Fruit fly (Drosophila melanogaster): Measurements from ENCODE around the gene Pdh.

Pdh gene

dm6 chr3L:16381184-16381797 is 27.2 kb upstream of the Pdh start, which contains the start of gene Agpat4:
Gene Agpat4, minus strand, starts transcription at chr3L:16381570.
- TF ChIP-seq ttk (optimal IDR thresholded peaks at IDR 0.05): no peak
- TF ChIP-seq psq (optimal IDR thresholded peaks at IDR 0.05): no peak
- no peak for TF ChIP-seq h (optimal IDR thresholded peaks at IDR 0.05)
- TF ChIP-seq insv (optimal IDR thresholded peaks at IDR 0.05): no peak
- TF ChIP-seq Myc (optimal IDR thresholded peaks at IDR 0.05): no peak
- no peak for TF ChIP-seq Sin3A (optimal IDR thresholded peaks at IDR 0.05)

- TF ChIP-seq ttk (optimal IDR thresholded peaks at IDR 0.05) (no peak), Myc (optimal IDR thresholded peaks at IDR 0.05) (no peak), h (optimal IDR thresholded peaks at IDR 0.05) (no peak), Sin3A (optimal IDR thresholded peaks at IDR 0.05) (no peak), psq (optimal IDR thresholded peaks at IDR 0.05) (no peak), insv (optimal IDR thresholded peaks at IDR 0.05) (no peak)
Observed at dm6 chr3L:16380770-16381169, 26.7 kb upstream of the Pdh start.

- TF ChIP-seq Myc (optimal IDR thresholded peaks at IDR 0.05) (no peak), psq (optimal IDR thresholded peaks at IDR 0.05) (no peak), ttk (optimal IDR thresholded peaks at IDR 0.05) (no peak), insv (optimal IDR thresholded peaks at IDR 0.05) (no peak), h (optimal IDR thresholded peaks at IDR 0.05) (no peak), Sin3A (optimal IDR thresholded peaks at IDR 0.05) (no peak)
Observed at dm6 chr3L:16377768-16378764, 24.0 kb upstream of the Pdh start, which contains the start of gene roq. Gene roq, minus strand, starts transcription at chr3L:16378566.

dm6 chr3L:16369526-16369925 is 15.4 kb upstream of the Pdh start, which contains the start of gene CG18814:
Gene CG18814, plus strand, starts transcription at chr3L:16369826.
- no peak for TF ChIP-seq psq (optimal IDR thresholded peaks at IDR 0.05)
- no peak for TF ChIP-seq insv (optimal IDR thresholded peaks at IDR 0.05)

dm6 chr3L:16368199-16368598 is 14.1 kb upstream of the Pdh start, which contains the start of gene CG4842:
Gene CG4842, plus strand, starts transcription at chr3L:16368389.
- TF ChIP-seq insv (optimal IDR thresholded peaks at IDR 0.05) (no peak), Sin3A (optimal IDR thresholded peaks at IDR 0.05) (no peak), h (optimal IDR thresholded peaks at IDR 0.05) (no peak), psq (optimal IDR thresholded peaks at IDR 0.05) (no peak), Myc (optimal IDR thresholded peaks at IDR 0.05) (no peak), ttk (optimal IDR thresholded peaks at IDR 0.05) (no peak)

dm6 chr3L:16367240-16367639 is 13.1 kb upstream of the Pdh start, which contains the start of gene Cpr72Ec:
Gene Cpr72Ec, minus strand, starts transcription at chr3L:16367340.
- no peak for TF ChIP-seq Sin3A (optimal IDR thresholded peaks at IDR 0.05)
- TF ChIP-seq h (optimal IDR thresholded peaks at IDR 0.05): no peak
- TF ChIP-seq ttk (optimal IDR thresholded peaks at IDR 0.05): no peak
- no peak for TF ChIP-seq Myc (optimal IDR thresholded peaks at IDR 0.05)
- TF ChIP-seq insv (optimal IDR thresholded peaks at IDR 0.05): no peak
- no peak for TF ChIP-seq psq (optimal IDR thresholded peaks at IDR 0.05)

- TF ChIP-seq Myc (optimal IDR thresholded peaks at IDR 0.05) (no peak), insv (optimal IDR thresholded peaks at IDR 0.05) (no peak), Sin3A (optimal IDR thresholded peaks at IDR 0.05) (no peak), ttk (optimal IDR thresholded peaks at IDR 0.05) (no peak), h (optimal IDR thresholded peaks at IDR 0.05) (no peak), psq (optimal IDR thresholded peaks at IDR 0.05) (no peak)
Observed at dm6 chr3L:16364599-16364998, 10.5 kb upstream of the Pdh start, which contains the start of gene Cpr72Eb. Gene Cpr72Eb, plus strand, starts transcription at chr3L:16364899.

dm6 chr3L:16364182-16364581 is 10.1 kb upstream of the Pdh start:
- no peak for TF ChIP-seq Myc (optimal IDR thresholded peaks at IDR 0.05)
- no peak for TF ChIP-seq insv (optimal IDR thresholded peaks at IDR 0.05)
- TF ChIP-seq h (optimal IDR thresholded peaks at IDR 0.05): no peak
- no peak for TF ChIP-seq ttk (optimal IDR thresholded peaks at IDR 0.05)
- TF ChIP-seq psq (optimal IDR thresholded peaks at IDR 0.05): no peak
- no peak for TF ChIP-seq Sin3A (optimal IDR thresholded peaks at IDR 0.05)

- TF ChIP-seq Myc (optimal IDR thresholded peaks at IDR 0.05) (no peak), h (optimal IDR thresholded peaks at IDR 0.05) (no peak), ttk (optimal IDR thresholded peaks at IDR 0.05) (no peak), Sin3A (optimal IDR thresholded peaks at IDR 0.05) (no peak), insv (optimal IDR thresholded peaks at IDR 0.05) (no peak), psq (optimal IDR thresholded peaks at IDR 0.05) (no peak)
Observed at dm6 chr3L:16362119-16362653, 8.1 kb upstream of the Pdh start, which contains the start of gene Cpr72Ea. Gene Cpr72Ea, plus strand, starts transcription at chr3L:16362603.

- TF ChIP-seq Myc (optimal IDR thresholded peaks at IDR 0.05) (no peak), Sin3A (optimal IDR thresholded peaks at IDR 0.05) (no peak), psq (optimal IDR thresholded peaks at IDR 0.05) (no peak), h (optimal IDR thresholded peaks at IDR 0.05) (no peak), ttk (optimal IDR thresholded peaks at IDR 0.05) (no peak), insv (optimal IDR thresholded peaks at IDR 0.05) (no peak)
Observed at dm6 chr3L:16361200-16361815, 7.2 kb upstream of the Pdh start.

dm6 chr3L:16359795-16360194 is 5.7 kb upstream of the Pdh start:
- TF ChIP-seq Sin3A (optimal IDR thresholded peaks at IDR 0.05) (no peak), psq (optimal IDR thresholded peaks at IDR 0.05) (no peak), Myc (optimal IDR thresholded peaks at IDR 0.05) (no peak), h (optimal IDR thresholded peaks at IDR 0.05) (no peak), insv (optimal IDR thresholded peaks at IDR 0.05) (no peak), ttk (optimal IDR thresholded peaks at IDR 0.05) (no peak)

Measured in Kc167 (cell line).